Fruit fly (Drosophila melanogaster) whole organism, embryonic: ENCODE data around the gene CG11596.

Source experiments
- ATbp ChIP-seq: fragments of 200-800 bp; sonication (Bioruptor generic); optimal IDR thresholded peaks from 2 replicates; lab custom pipeline; 2017; ENCODE audit warnings: missing biosample characterization, mild to moderate bottlenecking, missing genetic modification characterization, missing genetic modification reagents
- CG10565 ChIP-seq: fragments of 200-800 bp; sonication (Bioruptor generic); optimal IDR thresholded peaks from 3 replicates; lab custom pipeline; 2016; ENCODE audit warnings: missing biosample characterization, mild to moderate bottlenecking, missing genetic modification characterization
- CG10979 ChIP-seq: fragments of 200-800 bp; sonication (Bioruptor generic); optimal IDR thresholded peaks from 2 replicates; lab custom pipeline; 2018; ENCODE audit warnings: missing biosample characterization, mild to moderate bottlenecking, missing genetic modification characterization, moderate library complexity
- CG12659 ChIP-seq: fragments of 200-800 bp; sonication (Bioruptor generic); optimal IDR thresholded peaks from 3 replicates; lab custom pipeline; 2017; ENCODE audit warnings: mild to moderate bottlenecking, missing biosample characterization, missing genetic modification reagents, missing genetic modification characterization
- CG14667 ChIP-seq: fragments of 200-800 bp; sonication (Bioruptor generic); IDR thresholded peaks from 2 replicates; pipeline ENCODE4 v1.3.6; 2022; ENCODE audit warnings: missing biosample characterization, missing genetic modification characterization
- CG1529 ChIP-seq: fragments of 200-800 bp; sonication (Bioruptor generic); optimal IDR thresholded peaks from 3 replicates; lab custom pipeline; 2018; ENCODE audit warnings: missing biosample characterization, missing genetic modification characterization
- CG15514 ChIP-seq: fragments of 200-800 bp; sonication (Bioruptor generic); optimal IDR thresholded peaks from 3 replicates; lab custom pipeline; 2017; ENCODE audit warnings: missing biosample characterization, missing genetic modification characterization, mild to moderate bottlenecking, moderate library complexity, missing genetic modification reagents
- CG15601 ChIP-seq: fragments of 200-800 bp; sonication (Bioruptor generic); optimal IDR thresholded peaks from 3 replicates; lab custom pipeline; 2019; ENCODE audit warnings: missing biosample characterization, mild to moderate bottlenecking, missing genetic modification characterization, moderate library complexity
- CG17802 ChIP-seq: fragments of 200-800 bp; sonication (Bioruptor generic); optimal IDR thresholded peaks from 2 replicates; lab custom pipeline; 2018; ENCODE audit warnings: missing biosample characterization, mild to moderate bottlenecking, missing genetic modification characterization, moderate library complexity
- CG17829 ChIP-seq: fragments of 200-800 bp; optimal IDR thresholded peaks from 2 replicates; lab custom pipeline; 2019; ENCODE audit warnings: missing biosample characterization, mild to moderate bottlenecking, missing genetic modification characterization, moderate library complexity
- CG2120 ChIP-seq: fragments of 200-800 bp; sonication (Bioruptor generic); optimal IDR thresholded peaks from 3 replicates; lab custom pipeline; 2016; ENCODE audit warnings: missing biosample characterization, missing genetic modification characterization
- CG31365 ChIP-seq: fragments of 200-800 bp; sonication (Bioruptor generic); optimal IDR thresholded peaks from 2 replicates; lab custom pipeline; 2018; ENCODE audit warnings: missing biosample characterization, mild to moderate bottlenecking, missing genetic modification characterization
- CG31441 ChIP-seq: fragments of 200-800 bp; sonication (Bioruptor generic); IDR thresholded peaks from 2 replicates; pipeline ENCODE4 v1.3.6; 2022; ENCODE audit warnings: missing biosample characterization, missing genetic modification characterization
- CG6791 ChIP-seq: fragments of 200-800 bp; sonication (Bioruptor generic); IDR thresholded peaks from 3 replicates; pipeline ENCODE4 v1.3.6; 2022; ENCODE audit warnings: missing biosample characterization, missing genetic modification characterization; ENCODE audit not compliant: partially characterized antibody
- CoRest ChIP-seq: fragments of 200-800 bp; sonication (Bioruptor generic); optimal IDR thresholded peaks from 3 replicates; lab custom pipeline; 2018; ENCODE audit warnings: missing biosample characterization, mild to moderate bottlenecking, missing genetic modification characterization, moderate library complexity
- Dfd ChIP-seq, 2 experiments: fragments of >200 bp; optimal IDR thresholded peaks; 2 replicates each; lab custom pipeline; 2017; ENCODE audit warnings: missing biosample characterization in 2 of 2, missing genetic modification characterization in 2 of 2
- Dip3 ChIP-seq: fragments of 200-800 bp; sonication (Bioruptor generic); optimal IDR thresholded peaks from 3 replicates; lab custom pipeline; 2016; ENCODE audit warnings: missing biosample characterization, missing genetic modification characterization
- HLH3B ChIP-seq: fragments of 200-800 bp; sonication (Bioruptor generic); IDR thresholded peaks from 2 replicates; pipeline ENCODE4 v1.3.6; 2022; ENCODE audit warnings: missing biosample characterization, missing genetic modification characterization
- HLH54F ChIP-seq: fragments of 200-800 bp; sonication (Bioruptor generic); optimal IDR thresholded peaks from 3 replicates; lab custom pipeline; 2016; ENCODE audit warnings: missing biosample characterization, missing genetic modification characterization
- Hand ChIP-seq: fragments of 200-800 bp; sonication (Bioruptor generic); optimal IDR thresholded peaks from 2 replicates; lab custom pipeline; 2017; ENCODE audit warnings: mild to moderate bottlenecking, missing biosample characterization, missing genetic modification reagents, missing genetic modification characterization
- Hmx ChIP-seq: fragments of 200-800 bp; sonication (Bioruptor generic); optimal IDR thresholded peaks from 2 replicates; lab custom pipeline; 2016; ENCODE audit warnings: missing biosample characterization, missing genetic modification characterization
- Hsf ChIP-seq: fragments of 200-800 bp; sonication (Bioruptor generic); optimal IDR thresholded peaks from 3 replicates; lab custom pipeline; 2016; ENCODE audit warnings: missing biosample characterization, missing genetic modification characterization
- MBD-R2 ChIP-seq: fragments of 200-800 bp; sonication (Bioruptor generic); IDR thresholded peaks from 2 replicates; pipeline ENCODE4 v1.3.6; 2022; ENCODE audit warnings: missing biosample characterization, missing genetic modification characterization
- Neu2 ChIP-seq: fragments of 200-800 bp; sonication (Bioruptor generic); optimal IDR thresholded peaks from 3 replicates; lab custom pipeline; 2016; ENCODE audit warnings: missing biosample characterization, missing genetic modification characterization, borderline replicate concordance
- Sox100B ChIP-seq: fragments of 200-800 bp; sonication (Bioruptor generic); optimal IDR thresholded peaks from 3 replicates; lab custom pipeline; 2018; ENCODE audit warnings: missing biosample characterization, mild to moderate bottlenecking, missing genetic modification characterization
- ab ChIP-seq: fragments of 200-800 bp; sonication (Bioruptor generic); optimal IDR thresholded peaks from 2 replicates; lab custom pipeline; 2016; ENCODE audit warnings: missing biosample characterization, missing genetic modification characterization
- abd-A ChIP-seq: fragments of 200-800 bp; sonication (Bioruptor generic); optimal IDR thresholded peaks from 3 replicates; lab custom pipeline; 2019; ENCODE audit warnings: missing biosample characterization, mild to moderate bottlenecking, missing genetic modification characterization, moderate library complexity
- ato ChIP-seq: fragments of 200-800 bp; sonication (Bioruptor generic); IDR thresholded peaks from 2 replicates; pipeline ENCODE4 v1.3.6; 2022; ENCODE audit warnings: missing biosample characterization, missing genetic modification characterization; ENCODE audit not compliant: partially characterized antibody
- btn ChIP-seq: fragments of 200-800 bp; sonication (Bioruptor generic); optimal IDR thresholded peaks from 2 replicates; lab custom pipeline; 2016; ENCODE audit warnings: missing biosample characterization, missing genetic modification characterization
- chif ChIP-seq, 2 experiments: fragments of 200-800 bp; sonication (Bioruptor generic); optimal IDR thresholded peaks; 3 replicates each; lab custom pipeline; 2016; ENCODE audit warnings: missing biosample characterization in 2 of 2, missing genetic modification characterization in 2 of 2
- crc ChIP-seq: fragments of 200-800 bp; sonication (Bioruptor generic); optimal IDR thresholded peaks from 2 replicates; lab custom pipeline; 2016; ENCODE audit warnings: missing biosample characterization, missing genetic modification characterization
- dimm ChIP-seq: fragments of 200-800 bp; sonication (Bioruptor generic); IDR thresholded peaks from 2 replicates; pipeline ENCODE4 v1.3.6; 2022; ENCODE audit warnings: missing biosample characterization, missing genetic modification characterization
- dmrt11E ChIP-seq: fragments of 200-800 bp; sonication (Bioruptor generic); optimal IDR thresholded peaks from 3 replicates; lab custom pipeline; 2018; ENCODE audit warnings: missing biosample characterization, mild to moderate bottlenecking, missing genetic modification characterization, moderate library complexity
- fd3F ChIP-seq: fragments of 200-800 bp; sonication (Bioruptor generic); optimal IDR thresholded peaks from 2 replicates; lab custom pipeline; 2018; ENCODE audit warnings: missing biosample characterization, mild to moderate bottlenecking, missing genetic modification characterization, moderate library complexity
- gsb-n ChIP-seq: fragments of 200-800 bp; sonication (Bioruptor generic); optimal IDR thresholded peaks from 3 replicates; lab custom pipeline; 2018; ENCODE audit warnings: missing biosample characterization, mild to moderate bottlenecking, missing genetic modification characterization
- hb ChIP-seq: fragments of 200-800 bp; sonication (Bioruptor generic); IDR thresholded peaks from 3 replicates; pipeline ENCODE4 v1.3.6; 2022; ENCODE audit warnings: missing biosample characterization, missing genetic modification characterization; ENCODE audit not compliant: partially characterized antibody
- ind ChIP-seq: fragments of 200-800 bp; sonication (Bioruptor generic); optimal IDR thresholded peaks from 3 replicates; lab custom pipeline; 2016; ENCODE audit warnings: missing biosample characterization, missing genetic modification characterization
- lmd ChIP-seq: fragments of 200-800 bp; sonication (Bioruptor generic); IDR thresholded peaks from 2 replicates; pipeline ENCODE4 v1.3.6; 2022; ENCODE audit warnings: missing biosample characterization, missing genetic modification characterization
- nerfin-1 ChIP-seq: fragments of 200-800 bp; sonication (Bioruptor generic); optimal IDR thresholded peaks from 3 replicates; lab custom pipeline; 2019; ENCODE audit warnings: missing biosample characterization, mild to moderate bottlenecking, missing genetic modification characterization, moderate library complexity
- onecut ChIP-seq: fragments of 200-800 bp; sonication (Bioruptor generic); IDR thresholded peaks from 2 replicates; pipeline ENCODE4 v1.3.6; 2022; ENCODE audit warnings: missing biosample characterization, missing genetic modification characterization
- ranshi ChIP-seq: fragments of 200-800 bp; sonication (Bioruptor generic); IDR thresholded peaks from 2 replicates; pipeline ENCODE4 v1.3.6; 2022; ENCODE audit warnings: missing biosample characterization, missing genetic modification characterization
- salm ChIP-seq: fragments of 200-800 bp; sonication (Bioruptor generic); optimal IDR thresholded peaks from 2 replicates; lab custom pipeline; 2018; ENCODE audit warnings: missing biosample characterization, mild to moderate bottlenecking, missing genetic modification characterization
- sens ChIP-seq: fragments of 200-800 bp; sonication (Bioruptor generic); peaks from one replicate; lab custom pipeline; 2016; ENCODE audit warnings: missing biosample characterization, missing genetic modification characterization
- slbo ChIP-seq: fragments of 200-800 bp; sonication (Bioruptor generic); IDR thresholded peaks from 2 replicates; pipeline ENCODE4 v1.3.6; 2022; ENCODE audit warnings: missing biosample characterization, missing genetic modification characterization
- sna ChIP-seq: fragments of 200-800 bp; sonication (Bioruptor generic); IDR thresholded peaks from 2 replicates; pipeline ENCODE4 v1.3.6; 2022; ENCODE audit warnings: missing biosample characterization, missing genetic modification characterization; ENCODE audit not compliant: partially characterized antibody
- so ChIP-seq: fragments of 200-800 bp; sonication (Bioruptor generic); IDR thresholded peaks from 3 replicates; pipeline ENCODE4 v1.3.6; 2022; ENCODE audit warnings: missing biosample characterization, missing genetic modification characterization
- usp ChIP-seq: fragments of >200 bp; optimal IDR thresholded peaks from 2 replicates; lab custom pipeline; 2017; ENCODE audit warnings: missing biosample characterization, missing genetic modification characterization
- vnd ChIP-seq: fragments of 200-800 bp; sonication (Bioruptor generic); IDR thresholded peaks from 3 replicates; pipeline ENCODE4 v1.3.6; 2022; ENCODE audit warnings: missing biosample characterization, missing genetic modification characterization; ENCODE audit not compliant: partially characterized antibody
- vvl ChIP-seq: fragments of 200-800 bp; sonication (Bioruptor generic); IDR thresholded peaks from 2 replicates; pipeline ENCODE4 v1.3.6; 2022; ENCODE audit warnings: missing biosample characterization, missing genetic modification characterization
- zf30C ChIP-seq: fragments of 200-800 bp; sonication (Bioruptor generic); optimal IDR thresholded peaks from 3 replicates; lab custom pipeline; 2018; ENCODE audit warnings: missing biosample characterization, mild to moderate bottlenecking, missing genetic modification characterization

The CG11596 gene

dm6 chrX:1966779-1967520 is 39.5 kb downstream of the CG11596 start (continued):
- no peak for TF ChIP-seq CG1529 (GFP tag; lab: Kevin White, UChicago)
- no peak for TF ChIP-seq vnd (GFP tag; lab: Robert Waterston, UW)
- no peak for TF ChIP-seq HLH3B (GFP tag; lab: Robert Waterston, UW)
- TF ChIP-seq btn (GFP tag; lab: Kevin White, UChicago): no peak
- no peak for TF ChIP-seq nerfin-1 (tag; lab: Kevin White, UChicago)
- TF ChIP-seq ranshi: no peak
- TF ChIP-seq sens (GFP tag; lab: Kevin White, UChicago): peak; percentile 37
- TF ChIP-seq Hand (GFP tag; lab: Kevin White, UChicago): no peak
- TF ChIP-seq sna: no peak
- TF ChIP-seq ato (GFP tag; lab: Robert Waterston, UW): no peak
- no peak for TF ChIP-seq chif (GFP tag; optimal IDR thresholded peaks at IDR 0.05; lab: Kevin White, UChicago)
- TF ChIP-seq Neu2 (GFP tag; lab: Kevin White, UChicago): no peak
- TF ChIP-seq CG15514 (GFP tag; lab: Kevin White, UChicago): no peak
- TF ChIP-seq CG12659 (GFP tag; lab: Kevin White, UChicago): peak; percentile 11
- TF ChIP-seq CG2120 (GFP tag; lab: Kevin White, UChicago): no peak
- peak; percentile 3 for TF ChIP-seq Sox100B (GFP tag; lab: Kevin White, UChicago)
- TF ChIP-seq ATbp (GFP tag; lab: Kevin White, UChicago): peak; percentile 5
- TF ChIP-seq lmd (GFP tag; lab: Robert Waterston, UW): no peak
- no peak for TF ChIP-seq salm (tag; lab: Kevin White, UChicago)
- no peak for TF ChIP-seq Hsf
- no peak for TF ChIP-seq Hmx (GFP tag; lab: Kevin White, UChicago)
- no peak for TF ChIP-seq Dip3
- no peak for TF ChIP-seq CoRest
- TF ChIP-seq dimm (GFP tag; lab: Robert Waterston, UW): no peak
- TF ChIP-seq crc: no peak
- no peak for TF ChIP-seq CG10565 (GFP tag; lab: Kevin White, UChicago)
- no peak for TF ChIP-seq hb (GFP tag; lab: Robert Waterston, UW)
- no peak for TF ChIP-seq CG17802
- TF ChIP-seq Dfd (GFP tag; optimal IDR thresholded peaks at IDR 0.05; lab: Kevin White, UChicago): no peak
- no peak for TF ChIP-seq CG10979 (tag; lab: Kevin White, UChicago)
- TF ChIP-seq CG15601 (tag; lab: Kevin White, UChicago): no peak
- TF ChIP-seq CG31441: no peak
- no peak for TF ChIP-seq HLH54F (GFP tag; lab: Kevin White, UChicago)
- TF ChIP-seq MBD-R2 (GFP tag; lab: Robert Waterston, UW): no peak
- no peak for TF ChIP-seq gsb-n (tag; lab: Kevin White, UChicago)
- no peak for TF ChIP-seq ab (GFP tag; lab: Kevin White, UChicago)
- no peak for TF ChIP-seq so (GFP tag; lab: Robert Waterston, UW)
- TF ChIP-seq vvl: no peak
- TF ChIP-seq CG31365: no peak
- no peak for TF ChIP-seq CG17829 (tag; lab: Kevin White, UChicago)
- TF ChIP-seq onecut (GFP tag; lab: Robert Waterston, UW): peak; percentile 46; the same call in 1 of the 2 replicates
- TF ChIP-seq CG6791 (GFP tag; lab: Robert Waterston, UW): no peak
- no peak for TF ChIP-seq usp (GFP tag; lab: Kevin White, UChicago)
- no peak for TF ChIP-seq dmrt11E
- TF ChIP-seq ind: no peak
- TF ChIP-seq slbo: no peak
- TF ChIP-seq CG14667: no peak
- no peak for TF ChIP-seq abd-A (tag; lab: Kevin White, UChicago)
- TF ChIP-seq zf30C (GFP tag; lab: Kevin White, UChicago): no peak
- TF ChIP-seq fd3F (GFP tag; lab: Kevin White, UChicago): no peak
